Fruit fly (Drosophila melanogaster) whole organism, embryonic: ENCODE measurements around the gene Ing3.

ENCODE experiments used
- CG7357 ChIP-seq: fragments of 200-800 bp; sonication (Bioruptor generic); IDR thresholded peaks from 3 replicates; pipeline ENCODE4 v1.3.6; 2022; ENCODE audit warnings: missing biosample characterization, missing genetic modification characterization
- sc ChIP-seq, 3 experiments: fragments of >200 bp in 2 of 3; fragments of 200-800 bp in 1 of 3; sonication (Bioruptor generic) in 1 of 3; optimal IDR thresholded peaks; 2 replicates in 2 of 3; 3 replicates in 1 of 3; lab custom pipeline; 2017; ENCODE audit warnings: mild to moderate bottlenecking in 1 of 3, missing biosample characterization in 1 of 3, missing genetic modification characterization in 1 of 3, missing genetic modification reagents in 1 of 3
- sens-2 ChIP-seq: fragments of 200-800 bp; sonication (Bioruptor generic); IDR thresholded peaks from 2 replicates; pipeline ENCODE4 v1.3.6; 2022; ENCODE audit warnings: missing biosample characterization, missing genetic modification characterization

DNA sequence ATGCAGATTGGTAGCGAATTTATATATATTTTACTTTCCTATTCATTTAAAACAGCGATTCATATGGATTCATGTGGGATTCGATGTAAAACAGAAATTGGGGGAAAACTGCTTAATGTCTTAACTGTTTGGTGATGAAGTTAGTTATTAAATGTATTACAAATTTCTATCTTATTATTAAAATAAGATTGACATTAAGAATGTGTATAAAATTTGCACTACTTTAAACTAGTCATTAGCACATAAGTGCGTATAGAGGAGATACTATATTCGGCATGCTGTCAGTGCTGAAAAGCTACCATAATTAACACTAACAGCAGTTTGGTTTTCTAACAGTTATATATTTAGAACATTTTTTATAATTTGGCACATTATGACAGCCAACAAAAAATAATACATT, 22.8 kb upstream of the Ing3 start:
- TF ChIP-seq sc (optimal IDR thresholded peaks at IDR 0.05; lab: Kevin White, UChicago): no peak
- TF ChIP-seq sc (GFP tag; optimal IDR thresholded peaks at IDR 0.05; lab: Kevin White, UChicago): no peak
- no peak for TF ChIP-seq CG7357 (GFP tag; lab: Robert Waterston, UW)
- no peak for TF ChIP-seq sens-2
